Worm (Caenorhabditis elegans): ENCODE data around the gene sri-73.

ce11 chrV:525040-525439 lies 40.8 kb downstream of the sri-73 start, which contains the start of gene R11G11.16:
- TF ChIP-seq tbx-2 (tag; optimal IDR thresholded peaks at IDR 0.05), result no peak
- no peak for TF ChIP-seq lin-15B (tag; optimal IDR thresholded peaks at IDR 0.05)
- no peak for TF ChIP-seq pqm-1 (tag; optimal IDR thresholded peaks at IDR 0.05)
- no peak for TF ChIP-seq nhr-237 (tag; optimal IDR thresholded peaks at IDR 0.05)
- TF ChIP-seq unc-39 (tag; optimal IDR thresholded peaks at IDR 0.05), result no peak
- no peak for TF ChIP-seq ZK546.5 (tag; optimal IDR thresholded peaks at IDR 0.05)
- TF ChIP-seq mdl-1 (tag; optimal IDR thresholded peaks at IDR 0.05), result no peak
- no peak for TF ChIP-seq elt-3 (tag; optimal IDR thresholded peaks at IDR 0.05)
- TF ChIP-seq daf-12 (tag; optimal IDR thresholded peaks at IDR 0.05), result no peak
- TF ChIP-seq pha-4 (tag; optimal IDR thresholded peaks at IDR 0.05), result no peak
- no peak for TF ChIP-seq nhr-12 (tag; optimal IDR thresholded peaks at IDR 0.05)

Data from whole organism, L3 larva.